Worm (Caenorhabditis elegans): Measurements from ENCODE around the gene gad-3.

DNA sequence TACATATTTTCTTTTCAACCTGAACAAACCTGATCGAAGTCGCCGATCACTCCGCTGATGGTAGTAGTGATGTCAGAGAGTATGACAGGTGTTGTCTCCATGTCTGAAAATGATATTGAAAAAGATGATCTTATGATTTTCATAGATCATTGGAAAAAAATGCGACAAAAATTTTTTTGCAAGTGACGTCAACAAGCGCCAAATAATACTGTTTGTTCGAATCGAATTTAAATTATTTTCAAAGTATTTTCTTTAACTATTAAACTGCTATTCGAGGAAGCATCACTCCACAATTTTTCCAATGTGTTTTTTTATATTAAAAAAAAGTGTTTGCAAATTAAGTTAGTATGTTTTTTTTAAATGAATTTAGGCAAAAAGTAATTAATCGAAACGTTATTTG, 35.2 kb downstream of the gad-3 start, which contains the start of gene pitr-2:
- TF ChIP-seq ces-1 (GFP tag; optimal IDR thresholded peaks at IDR 0.05) (no peak), snpc-4 (tag; optimal IDR thresholded peaks at IDR 0.05) (no peak)
